Worm (Caenorhabditis elegans): ENCODE results near the gene B0304.2.

Gene B0304.2

ce11 chrII:4489288-4489687, 34.1 kb upstream of the B0304.2 start, which contains the start of gene T05C1.3:
T05C1.3 (minus strand) TSS chrII:4489388.
- TF ChIP-seq ets-5 (GFP tag; IDR thresholded peaks at IDR 0.05) (no peak), C04F5.9 (tag; optimal IDR thresholded peaks at IDR 0.05) (no peak)

DNA sequence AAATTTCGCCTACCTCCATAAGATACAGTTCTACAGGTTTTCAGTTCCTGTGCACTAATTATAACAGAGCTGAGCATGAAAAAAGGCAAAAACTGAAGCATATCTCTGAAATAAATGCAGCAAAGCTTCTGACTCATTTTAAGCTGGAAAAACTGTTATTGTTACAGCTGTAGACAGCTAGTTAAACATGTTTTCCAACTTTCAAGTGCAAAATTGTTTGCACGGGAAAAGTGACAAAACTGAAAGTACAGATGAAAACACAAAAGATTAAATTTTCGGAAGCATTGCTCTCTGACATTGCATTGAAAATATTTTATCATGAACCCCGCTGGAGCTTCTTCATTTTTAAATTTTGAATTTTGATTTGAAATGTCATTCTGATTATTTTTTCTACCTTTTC, 32.7 kb upstream of the B0304.2 start, which contains the start of gene T05C1.5:
TSS of gene T05C1.5 (minus strand) at position 101 of the 400 bp plus-strand sequence.
- TF ChIP-seq ztf-4 (tag; optimal IDR thresholded peaks at IDR 0.05) = no peak
- no peak for TF ChIP-seq fkh-8 (tag; optimal IDR thresholded peaks at IDR 0.05)
- TF ChIP-seq sptf-1 (tag; optimal IDR thresholded peaks at IDR 0.05) = no peak
- no peak for TF ChIP-seq pag-3 (tag; optimal IDR thresholded peaks at IDR 0.05; ENCODE audit: borderline replicate concordance, insufficient read depth)
- TF ChIP-seq nhr-237 (tag; optimal IDR thresholded peaks at IDR 0.05) = no peak
- no peak for TF ChIP-seq mab-9 (GFP tag; IDR thresholded peaks at IDR 0.05)
- TF ChIP-seq vab-15 (tag; optimal IDR thresholded peaks at IDR 0.05) = no peak
- TF ChIP-seq hlh-17 (GFP tag; optimal IDR thresholded peaks at IDR 0.05; ENCODE audit: borderline replicate concordance) = no peak
- no peak for TF ChIP-seq dpl-1 (GFP tag; optimal IDR thresholded peaks at IDR 0.05)
- no peak for TF ChIP-seq lsy-2 (tag; optimal IDR thresholded peaks at IDR 0.05)
- TF ChIP-seq nhr-90 (tag; optimal IDR thresholded peaks at IDR 0.05; ENCODE audit: poor library complexity) = no peak
- no peak for TF ChIP-seq fkh-4 (tag; optimal IDR thresholded peaks at IDR 0.05; ENCODE audit: borderline replicate concordance)
- TF ChIP-seq ces-1 (GFP tag; optimal IDR thresholded peaks at IDR 0.05) = no peak

ce11 chrII:4494532-4494931, 28.9 kb upstream of the B0304.2 start:
- TF ChIP-seq ceh-8 (GFP tag; optimal IDR thresholded peaks at IDR 0.05) (no peak), nhr-19 (GFP tag; conservative IDR thresholded peaks at IDR 0.05) (peak; percentile 29; the same call in 1 of the 2 replicates), mef-2 (tag; optimal IDR thresholded peaks at IDR 0.05) (peak; percentile 52), ceh-82 (tag; optimal IDR thresholded peaks at IDR 0.05) (no peak), fkh-8 (tag; optimal IDR thresholded peaks at IDR 0.05) (no peak), snu-23 (GFP tag; optimal IDR thresholded peaks at IDR 0.05) (peak; percentile 27), fkh-4 (tag; optimal IDR thresholded peaks at IDR 0.05; ENCODE audit: borderline replicate concordance) (no peak), lin-14 (GFP tag; optimal IDR thresholded peaks at IDR 0.05) (peak; percentile 81), efl-1 (optimal IDR thresholded peaks at IDR 0.05) (peak in 1 of 2 experiments; percentile 13), efl-1 (GFP tag; optimal IDR thresholded peaks at IDR 0.05 in 1 of 2) (no peak), mab-9 (GFP tag; IDR thresholded peaks at IDR 0.05) (no peak), nhr-71 (tag; optimal IDR thresholded peaks at IDR 0.05) (peak; percentile 78), unc-98 (GFP tag; IDR thresholded peaks at IDR 0.05) (no peak), lin-13 (GFP tag; optimal IDR thresholded peaks at IDR 0.05) (peak; percentile 5), lsy-2 (tag; optimal IDR thresholded peaks at IDR 0.05) (peak; percentile 24 to 49), lin-39 (tag; optimal IDR thresholded peaks at IDR 0.05) (peak; percentile 38), nhr-47 (tag; optimal IDR thresholded peaks at IDR 0.05) (no peak), nhr-20 (tag; optimal IDR thresholded peaks at IDR 0.05) (peak; percentile 35), rnt-1 (tag; optimal IDR thresholded peaks at IDR 0.05) (peak; percentile 64)

ce11 chrII:4495844-4496243, 27.6 kb upstream of the B0304.2 start:
- TF ChIP-seq mdl-1 (tag; optimal IDR thresholded peaks at IDR 0.05) = no peak
- TF ChIP-seq elt-2 (tag; optimal IDR thresholded peaks at IDR 0.05) = peak; percentile 13
- no peak for TF ChIP-seq pqm-1 (tag; optimal IDR thresholded peaks at IDR 0.05)
- TF ChIP-seq unc-62 (GFP tag; optimal IDR thresholded peaks at IDR 0.05) = no peak

DNA sequence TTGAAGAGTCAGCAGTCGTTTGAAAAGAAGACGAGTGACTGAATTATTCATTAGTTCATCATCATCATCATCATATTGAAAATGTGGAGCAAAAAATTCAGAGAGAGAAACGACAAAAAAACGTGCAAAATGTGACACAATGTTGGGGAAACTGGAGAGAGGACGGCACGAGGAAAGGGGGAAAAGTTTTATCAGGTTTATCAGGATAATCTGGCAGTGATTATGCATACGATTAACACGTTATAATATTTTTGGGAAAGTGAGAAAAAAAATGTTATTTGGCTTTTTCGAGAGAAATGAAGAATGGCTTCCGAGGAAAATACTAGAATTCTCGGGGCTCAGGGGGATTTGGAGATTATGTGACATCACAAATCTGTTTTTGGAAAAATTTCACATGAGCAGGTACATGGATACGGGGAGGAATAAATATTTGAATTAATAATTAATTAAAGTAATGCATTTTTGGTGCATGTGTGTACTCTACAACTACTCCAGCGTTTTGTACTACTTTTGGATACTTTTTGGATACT, 18.3 kb upstream of the B0304.2 start, which contains the start of gene camt-1:
TSS of gene camt-1 (minus strand) at position 51 of the 530 bp plus-strand sequence.
- TF ChIP-seq dsc-1 (tag; optimal IDR thresholded peaks at IDR 0.05) = peak; percentile 94
- TF ChIP-seq pqm-1 (tag; optimal IDR thresholded peaks at IDR 0.05) = no peak
- TF ChIP-seq egl-13 (tag; optimal IDR thresholded peaks at IDR 0.05) = peak; percentile 20
- no peak for TF ChIP-seq fkh-10 (GFP tag; optimal IDR thresholded peaks at IDR 0.05)
- peak; percentile 22 for TF ChIP-seq sox-4 (tag; optimal IDR thresholded peaks at IDR 0.05)
- TF ChIP-seq efl-3 (GFP tag; optimal IDR thresholded peaks at IDR 0.05) = no peak
- no peak for TF ChIP-seq C34B4.2 (tag; optimal IDR thresholded peaks at IDR 0.05)
- TF ChIP-seq nhr-47 (tag; optimal IDR thresholded peaks at IDR 0.05) = peak; percentile 33
- TF ChIP-seq ceh-90 (tag; optimal IDR thresholded peaks at IDR 0.05) = no peak
- peak; percentile 53 for TF ChIP-seq unc-86 (tag; optimal IDR thresholded peaks at IDR 0.05)
- no peak for TF ChIP-seq unc-98 (GFP tag; IDR thresholded peaks at IDR 0.05)
- peak; percentile 66 for TF ChIP-seq fkh-8 (tag; optimal IDR thresholded peaks at IDR 0.05)
- peak; percentile 65 for TF ChIP-seq pax-3 (tag; optimal IDR thresholded peaks at IDR 0.05)
- TF ChIP-seq nhr-71 (tag; optimal IDR thresholded peaks at IDR 0.05) = peak; percentile 27
- TF ChIP-seq snu-23 (GFP tag; optimal IDR thresholded peaks at IDR 0.05) = peak; percentile 17

Data from whole organism, L1 larva.